Worm (Caenorhabditis elegans) whole organism, L1 larva: ENCODE measurements around the gene bath-42.

Experiments used
- F16B12.6 ChIP-seq: fragments of 150-350 bp; optimal IDR thresholded peaks from 2 replicates; lab custom pipeline; 2014; ENCODE audit warnings: missing biosample characterization, missing genetic modification characterization
- alr-1 ChIP-seq: fragments of 200-800 bp; sonication (Bioruptor generic); optimal IDR thresholded peaks from 2 replicates; lab custom pipeline; 2018; ENCODE audit warnings: borderline replicate concordance, mild to moderate bottlenecking, missing genetic modification characterization, missing compliant biosample characterization
- aly-2 ChIP-seq: fragments of 150-350 bp; optimal IDR thresholded peaks from 2 replicates; lab custom pipeline; 2014; ENCODE audit warnings: missing biosample characterization, missing genetic modification characterization
- blmp-1 ChIP-seq: fragments of 150-350 bp; optimal IDR thresholded peaks from 2 replicates; lab custom pipeline; 2014; ENCODE audit warnings: missing biosample characterization, missing genetic modification characterization
- ceh-82 ChIP-seq, 3 experiments: fragments of 150-350 bp in 1 of 3; sonication (generic microtip) in 2 of 3; optimal IDR thresholded peaks; 2 replicates each; lab custom pipeline; 2014 to 2017; ENCODE audit warnings: missing biosample characterization in 3 of 3, missing genetic modification characterization in 3 of 3
- dpl-1 ChIP-seq, 3 experiments: fragments of 150-350 bp in 2 of 3; sonication (generic microtip) in 1 of 3; optimal IDR thresholded peaks; 2 replicates each; lab custom pipeline; 2014 to 2017; ENCODE audit warnings: missing biosample characterization in 3 of 3, missing genetic modification characterization in 3 of 3, missing genetic modification reagents in 3 of 3
- efl-1 ChIP-seq, 4 experiments: fragments of 150-350 bp; optimal IDR thresholded peaks in 3 of 4; peaks in 1 of 4; 1 replicate in 1 of 4; 2 replicates in 3 of 4; lab custom pipeline; 2014; ENCODE audit warnings: missing biosample characterization in 2 of 4, missing genetic modification characterization in 2 of 4, missing genetic modification reagents in 2 of 4
- efl-3 ChIP-seq: fragments of 200-800 bp; sonication (Bioruptor generic); optimal IDR thresholded peaks from 2 replicates; lab custom pipeline; 2018; ENCODE audit warnings: mild to moderate bottlenecking, missing genetic modification characterization, missing compliant biosample characterization
- egl-13 ChIP-seq: sonication (generic microtip); optimal IDR thresholded peaks from 2 replicates; lab custom pipeline; 2016; ENCODE audit warnings: missing genotype, missing genetic modification reagents, missing genetic modification characterization, missing compliant biosample characterization
- elt-2 ChIP-seq: sonication (generic microtip); optimal IDR thresholded peaks from 2 replicates; lab custom pipeline; 2016; ENCODE audit warnings: missing genetic modification characterization, mild to moderate bottlenecking, inconsistent platforms, missing compliant biosample characterization, missing genetic modification reagents
- grh-1 ChIP-seq: fragments of 200-800 bp; sonication (Bioruptor generic); IDR thresholded peaks from 2 replicates; pipeline ENCODE4 v1.3.6; 2022; ENCODE audit warnings: missing genetic modification reagents, missing genetic modification characterization, missing compliant biosample characterization
- hlh-17 ChIP-seq: fragments of 200-800 bp; sonication (Bioruptor generic); optimal IDR thresholded peaks from 2 replicates; lab custom pipeline; 2018; ENCODE audit warnings: missing genetic modification characterization, mild to moderate bottlenecking, missing compliant biosample characterization, moderate library complexity, borderline replicate concordance
- irx-1 ChIP-seq: sonication (generic microtip); optimal IDR thresholded peaks from 2 replicates; lab custom pipeline; 2016; ENCODE audit warnings: missing genetic modification characterization, missing compliant biosample characterization
- isw-1 ChIP-seq: fragments of 200-800 bp; sonication (Bioruptor generic); IDR thresholded peaks from 2 replicates; pipeline ENCODE4 v1.3.6; 2022; ENCODE audit warnings: missing genetic modification characterization, missing compliant biosample characterization
- jun-1 ChIP-seq: fragments of 150-350 bp; optimal IDR thresholded peaks from 2 replicates; lab custom pipeline; 2014; ENCODE audit warnings: missing biosample characterization, missing genetic modification reagents, missing genetic modification characterization
- lin-14 ChIP-seq: fragments of 200-800 bp; sonication (Bioruptor generic); optimal IDR thresholded peaks from 2 replicates; lab custom pipeline; 2018; ENCODE audit warnings: mild to moderate bottlenecking, missing genetic modification characterization, moderate library complexity, missing compliant biosample characterization
- lin-15B ChIP-seq: fragments of 150-350 bp; sonication (generic microtip); optimal IDR thresholded peaks from 3 replicates; lab custom pipeline; 2014; ENCODE audit warnings: missing biosample characterization, missing genetic modification characterization
- lin-35 ChIP-seq, 2 experiments: fragments of 150-350 bp; optimal IDR thresholded peaks; 2 replicates each; lab custom pipeline; 2014; ENCODE audit warnings: missing biosample characterization in 2 of 2, missing genetic modification characterization in 2 of 2, missing genetic modification reagents in 2 of 2
- lin-39 ChIP-seq: fragments of 150-350 bp; optimal IDR thresholded peaks from 2 replicates; lab custom pipeline; 2014; ENCODE audit warnings: missing biosample characterization, missing genetic modification reagents, missing genetic modification characterization
- mab-9 ChIP-seq: fragments of 200-800 bp; sonication (Bioruptor generic); IDR thresholded peaks from 2 replicates; pipeline ENCODE4 v1.3.6; 2022; ENCODE audit warnings: missing genetic modification reagents, missing genetic modification characterization, missing compliant biosample characterization
- mdl-1 ChIP-seq, 2 experiments: fragments of 150-350 bp; optimal IDR thresholded peaks; 2 replicates each; lab custom pipeline; 2014 to 2017; ENCODE audit warnings: missing biosample characterization in 2 of 2, missing genetic modification characterization in 2 of 2, inconsistent platforms in 1 of 2
- mef-2 ChIP-seq: fragments of 150-350 bp; optimal IDR thresholded peaks from 2 replicates; lab custom pipeline; 2014; ENCODE audit warnings: missing biosample characterization, missing genetic modification characterization
- mep-1 ChIP-seq: fragments of 150-350 bp; optimal IDR thresholded peaks from 2 replicates; lab custom pipeline; 2014; ENCODE audit warnings: missing biosample characterization, missing genetic modification characterization
- nhr-11 ChIP-seq: fragments of 150-350 bp; optimal IDR thresholded peaks from 2 replicates; lab custom pipeline; 2014; ENCODE audit warnings: missing biosample characterization, missing genetic modification characterization
- nhr-19 ChIP-seq: fragments of 200-800 bp; sonication (Bioruptor generic); conservative IDR thresholded peaks from 2 replicates; pipeline ENCODE4 v1.3.6; 2022; ENCODE audit warnings: missing genetic modification characterization, missing compliant biosample characterization
- nhr-237 ChIP-seq: fragments of 150-350 bp; optimal IDR thresholded peaks from 2 replicates; lab custom pipeline; 2014; ENCODE audit warnings: missing biosample characterization, missing genetic modification characterization
- nhr-47 ChIP-seq: sonication (generic microtip); optimal IDR thresholded peaks from 2 replicates; lab custom pipeline; 2016; ENCODE audit warnings: mild to moderate bottlenecking, missing genetic modification characterization, moderate library complexity, missing compliant biosample characterization
- nhr-71 ChIP-seq: sonication (generic microtip); optimal IDR thresholded peaks from 2 replicates; lab custom pipeline; 2016; ENCODE audit warnings: mild to moderate bottlenecking, missing genetic modification characterization, moderate library complexity, missing compliant biosample characterization
- nhr-76 ChIP-seq: sonication (generic microtip); optimal IDR thresholded peaks from 2 replicates; lab custom pipeline; 2017; ENCODE audit warnings: missing biosample characterization, missing genetic modification characterization
- nhr-77 ChIP-seq: fragments of 150-350 bp; optimal IDR thresholded peaks from 2 replicates; lab custom pipeline; 2014; ENCODE audit warnings: missing biosample characterization, missing genetic modification characterization
- nhr-85 ChIP-seq: sonication (generic microtip); peaks from one replicate; lab custom pipeline; 2016; ENCODE audit warnings: missing genetic modification characterization, inconsistent platforms, missing compliant biosample characterization
- nhr-90 ChIP-seq: sonication (generic microtip); optimal IDR thresholded peaks from 2 replicates; lab custom pipeline; 2016; ENCODE audit warnings: mild to moderate bottlenecking, missing genetic modification characterization, missing compliant biosample characterization; ENCODE audit not compliant: poor library complexity
- rnt-1 ChIP-seq: sonication (generic microtip); optimal IDR thresholded peaks from 2 replicates; lab custom pipeline; 2016; ENCODE audit warnings: mild to moderate bottlenecking, missing genetic modification characterization, moderate library complexity, missing compliant biosample characterization
- snpc-4 ChIP-seq: fragments of 150-350 bp; optimal IDR thresholded peaks from 2 replicates; lab custom pipeline; 2014; ENCODE audit warnings: missing biosample characterization, missing genetic modification characterization
- sox-4 ChIP-seq: sonication (generic microtip); optimal IDR thresholded peaks from 2 replicates; lab custom pipeline; 2016; ENCODE audit warnings: missing genetic modification characterization, missing compliant biosample characterization
- sptf-1 ChIP-seq: fragments of 150-350 bp; optimal IDR thresholded peaks from 2 replicates; lab custom pipeline; 2014; ENCODE audit warnings: missing biosample characterization, missing genetic modification characterization
- sup-37 ChIP-seq: fragments of 200-800 bp; sonication (Bioruptor generic); optimal IDR thresholded peaks from 2 replicates; lab custom pipeline; 2018; ENCODE audit warnings: mild to moderate bottlenecking, missing genetic modification characterization, missing compliant biosample characterization
- swsn-7 ChIP-seq: sonication (generic microtip); optimal IDR thresholded peaks from 2 replicates; lab custom pipeline; 2016; ENCODE audit warnings: missing genetic modification characterization, missing compliant biosample characterization
- tbx-2 ChIP-seq: sonication (generic microtip); optimal IDR thresholded peaks from 2 replicates; lab custom pipeline; 2016; ENCODE audit warnings: missing genetic modification characterization, missing compliant biosample characterization
- tlp-1 ChIP-seq: fragments of 150-350 bp; optimal IDR thresholded peaks from 2 replicates; lab custom pipeline; 2014; ENCODE audit warnings: missing biosample characterization, missing genetic modification characterization
- unc-30 ChIP-seq: sonication (generic microtip); optimal IDR thresholded peaks from 2 replicates; lab custom pipeline; 2017; ENCODE audit warnings: missing biosample characterization, missing genetic modification characterization
- unc-62 ChIP-seq: fragments of 150-350 bp; optimal IDR thresholded peaks from 2 replicates; lab custom pipeline; 2014; ENCODE audit warnings: missing biosample characterization, missing genetic modification reagents, missing genetic modification characterization
- unc-98 ChIP-seq: fragments of 200-800 bp; sonication (Bioruptor generic); IDR thresholded peaks from 2 replicates; pipeline ENCODE4 v1.3.6; 2022; ENCODE audit warnings: missing genetic modification characterization, missing compliant biosample characterization
- vab-15 ChIP-seq: sonication (generic microtip); optimal IDR thresholded peaks from 2 replicates; lab custom pipeline; 2017; ENCODE audit warnings: missing genotype, mild to moderate bottlenecking, missing genetic modification characterization, missing compliant biosample characterization
- xbp-1 ChIP-seq: sonication (generic microtip); optimal IDR thresholded peaks from 2 replicates; lab custom pipeline; 2016; ENCODE audit warnings: missing genetic modification characterization, missing compliant biosample characterization
- zag-1 ChIP-seq: fragments of 150-350 bp; optimal IDR thresholded peaks from 2 replicates; lab custom pipeline; 2014; ENCODE audit warnings: missing biosample characterization, missing genetic modification characterization
- zip-4 ChIP-seq: fragments of 200-800 bp; sonication (Bioruptor generic); optimal IDR thresholded peaks from 2 replicates; lab custom pipeline; 2018; ENCODE audit warnings: mild to moderate bottlenecking, missing genetic modification characterization, moderate library complexity, missing compliant biosample characterization
- ztf-11 ChIP-seq, 2 experiments: sonication (generic microtip); optimal IDR thresholded peaks; 2 replicates each; lab custom pipeline; 2016 to 2017; ENCODE audit warnings: missing genetic modification characterization in 2 of 2, missing biosample characterization in 1 of 2, missing compliant biosample characterization in 1 of 2
- ztf-4 ChIP-seq: fragments of 150-350 bp; optimal IDR thresholded peaks from 2 replicates; lab custom pipeline; 2014; ENCODE audit warnings: missing biosample characterization, missing genetic modification characterization

bath-42 gene

ce11 chrIII:8164771-8165170, 1.6 kb upstream of the bath-42 start:
- TF ChIP-seq efl-1 (optimal IDR thresholded peaks at IDR 0.05; lab: Kevin White, UChicago): no peak
- peak in 1 of 2 experiments; percentile 41 for TF ChIP-seq efl-1 (GFP tag; optimal IDR thresholded peaks at IDR 0.05 in 1 of 2; lab: Kevin White, UChicago)
- peak; percentile 71 for TF ChIP-seq alr-1
- no peak for TF ChIP-seq mdl-1 (tag; optimal IDR thresholded peaks at IDR 0.05; lab: Kevin White, UChicago)

DNA sequence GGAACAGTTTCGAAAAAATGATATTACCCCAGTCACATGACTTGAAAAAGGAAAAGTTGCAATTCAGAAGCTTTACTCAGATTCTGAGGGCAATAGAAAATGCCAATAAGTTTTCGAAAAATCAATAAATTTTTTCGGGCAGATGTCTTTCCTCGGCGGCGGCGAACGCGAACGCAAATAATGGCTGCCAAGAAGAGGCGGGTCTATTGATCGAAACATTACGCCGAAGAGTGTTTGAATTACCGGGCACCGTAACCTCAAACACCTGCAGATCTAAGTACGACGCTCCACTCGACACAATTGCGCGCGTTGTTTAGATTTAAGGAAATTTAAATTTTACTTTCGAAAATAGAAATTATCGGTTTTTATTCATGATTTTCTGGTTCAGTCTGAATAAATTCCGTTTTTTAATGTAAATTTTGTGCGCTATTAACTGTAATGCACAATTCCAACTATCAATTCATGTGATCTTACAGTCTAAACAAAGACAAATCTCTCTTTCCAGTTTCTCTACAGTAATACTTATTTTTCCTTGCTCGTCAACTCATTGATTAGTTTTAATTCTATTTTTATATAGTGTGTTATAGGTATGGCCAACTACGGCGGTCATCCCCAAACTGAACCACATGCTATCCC, 723 bp upstream of the bath-42 start, which contains the start of gene prp-8:
Gene prp-8 (plus strand): TSS at position 586 of the 636 bp plus-strand sequence.
- TF ChIP-seq tlp-1 (tag; lab: Kevin White, UChicago): no peak
- peak; percentile 33 for TF ChIP-seq elt-2 (tag; lab: Kevin White, UChicago)
- peak; percentile 74 for TF ChIP-seq mef-2 (tag; lab: Kevin White, UChicago)
- peak; percentile 71 for TF ChIP-seq nhr-90 (tag; lab: Kevin White, UChicago)
- TF ChIP-seq nhr-76 (tag; lab: Kevin White, UChicago): peak; percentile 13
- peak; percentile 88 for TF ChIP-seq xbp-1 (tag; lab: Kevin White, UChicago)
- TF ChIP-seq jun-1 (tag; lab: Kevin White, UChicago): peak; percentile 79
- TF ChIP-seq isw-1 (GFP tag; lab: Robert Waterston, UW): peak; percentile 89
- peak; percentile 93 for TF ChIP-seq lin-14 (GFP tag; lab: Kevin White, UChicago)
- TF ChIP-seq lin-39 (tag; lab: Kevin White, UChicago): peak; percentile 48
- peak; percentile 82 to 96 (median 89) for TF ChIP-seq ceh-82 (tag; optimal IDR thresholded peaks at IDR 0.05; lab: Kevin White, UChicago)
- TF ChIP-seq nhr-11 (tag; lab: Kevin White, UChicago): no peak
- peak; percentile 58 for TF ChIP-seq nhr-237
- TF ChIP-seq irx-1: peak; percentile 60
- TF ChIP-seq vab-15 (tag; lab: Kevin White, UChicago): peak; percentile 95
- no peak for TF ChIP-seq snpc-4 (tag; lab: Kevin White, UChicago)
- TF ChIP-seq egl-13 (tag; lab: Kevin White, UChicago): peak; percentile 68
- TF ChIP-seq lin-35 (GFP tag; optimal IDR thresholded peaks at IDR 0.05; lab: Kevin White, UChicago): peak; percentile 95
- peak; percentile 42 for TF ChIP-seq aly-2 (tag; lab: Kevin White, UChicago)
- no peak for TF ChIP-seq alr-1
- peak; percentile 10 for TF ChIP-seq zip-4
- TF ChIP-seq nhr-77 (tag; lab: Kevin White, UChicago): peak; percentile 85
- TF ChIP-seq blmp-1 (tag; lab: Kevin White, UChicago): peak; percentile 95
- TF ChIP-seq swsn-7 (tag; lab: Kevin White, UChicago): peak; percentile 87
- TF ChIP-seq sptf-1 (tag; lab: Kevin White, UChicago): no peak
- TF ChIP-seq sox-4 (tag; lab: Kevin White, UChicago): peak; percentile 55
- TF ChIP-seq nhr-85 (tag; lab: Kevin White, UChicago): peak; percentile 85
- no peak for TF ChIP-seq hlh-17 (GFP tag; lab: Kevin White, UChicago)
- TF ChIP-seq mab-9: peak; percentile 34; the same call in 1 of the 2 replicates
- TF ChIP-seq sup-37 (GFP tag; lab: Kevin White, UChicago): peak; percentile 66
- peak; percentile 46; the same call in 1 of the 2 replicates for TF ChIP-seq grh-1 (GFP tag; lab: Robert Waterston, UW)
- peak; percentile 96 for TF ChIP-seq mep-1
- no peak for TF ChIP-seq unc-98 (GFP tag; lab: Robert Waterston, UW)
- TF ChIP-seq F16B12.6: peak; percentile 70
- TF ChIP-seq tbx-2 (tag; lab: Kevin White, UChicago): peak; percentile 88
- peak; percentile 87 for TF ChIP-seq nhr-19
- TF ChIP-seq zag-1 (tag; lab: Kevin White, UChicago): no peak
- peak; percentile 92 to 95 (median 93) for TF ChIP-seq dpl-1 (GFP tag; optimal IDR thresholded peaks at IDR 0.05; lab: Kevin White, UChicago)
- TF ChIP-seq nhr-71 (tag; lab: Kevin White, UChicago): peak; percentile 92
- TF ChIP-seq ztf-11 (tag; optimal IDR thresholded peaks at IDR 0.05; lab: Kevin White, UChicago): peak in 1 of 2 experiments; percentile 55
- TF ChIP-seq unc-30 (tag; lab: Kevin White, UChicago): no peak
- peak; percentile 91 for TF ChIP-seq rnt-1 (tag; lab: Kevin White, UChicago)
- no peak for TF ChIP-seq efl-3 (GFP tag; lab: Kevin White, UChicago)
- TF ChIP-seq mdl-1 (tag; optimal IDR thresholded peaks at IDR 0.05; lab: Kevin White, UChicago): peak in 1 of 2 experiments; percentile 87
- peak; percentile 84 for TF ChIP-seq nhr-47 (tag; lab: Kevin White, UChicago)
- peak; percentile 69 for TF ChIP-seq ztf-4 (tag; lab: Kevin White, UChicago)
- peak; percentile 89 for TF ChIP-seq lin-15B (tag; lab: Kevin White, UChicago)
- TF ChIP-seq unc-62 (GFP tag; lab: Kevin White, UChicago): no peak
